Fruit fly (Drosophila melanogaster) whole organism, embryonic: ENCODE data around the gene CG7294.

Experiments
- Atf3 ChIP-seq: fragments of 200-800 bp; sonication (Bioruptor generic); optimal IDR thresholded peaks from 3 replicates; lab custom pipeline; 2016; ENCODE audit warnings: missing biosample characterization, missing genetic modification characterization
- BEAF-32 ChIP-seq: fragments of 200-800 bp; sonication (Bioruptor generic); optimal IDR thresholded peaks from 3 replicates; lab custom pipeline; 2017; ENCODE audit warnings: missing biosample characterization, missing genetic modification characterization, mild to moderate bottlenecking, moderate library complexity, missing genetic modification reagents
- CG13894 ChIP-seq: fragments of 200-800 bp; sonication (Bioruptor generic); optimal IDR thresholded peaks from 3 replicates; lab custom pipeline; 2018; ENCODE audit warnings: missing biosample characterization, mild to moderate bottlenecking, missing genetic modification characterization, moderate library complexity
- CG14014 ChIP-seq: fragments of 200-800 bp; sonication (Bioruptor generic); IDR thresholded peaks from 2 replicates; pipeline ENCODE4 v1.3.6; 2022; ENCODE audit warnings: missing biosample characterization, missing genetic modification characterization
- CG14441 ChIP-seq: fragments of 200-800 bp; sonication (Bioruptor generic); IDR thresholded peaks from 2 replicates; pipeline ENCODE4 v1.3.6; 2022; ENCODE audit warnings: missing biosample characterization, missing genetic modification characterization
- CG15696 ChIP-seq: fragments of 200-800 bp; sonication (Bioruptor generic); optimal IDR thresholded peaks from 2 replicates; lab custom pipeline; 2019; ENCODE audit warnings: missing biosample characterization, mild to moderate bottlenecking, missing genetic modification characterization, moderate library complexity
- CG17328 ChIP-seq: fragments of 200-800 bp; sonication (Bioruptor generic); IDR thresholded peaks from 2 replicates; pipeline ENCODE4 v1.3.6; 2022; ENCODE audit warnings: missing biosample characterization, missing genetic modification characterization
- CG17912 ChIP-seq: fragments of 200-800 bp; sonication (Bioruptor generic); optimal IDR thresholded peaks from 2 replicates; lab custom pipeline; 2018; ENCODE audit warnings: missing biosample characterization, mild to moderate bottlenecking, missing genetic modification characterization
- CG18011 ChIP-seq: fragments of 200-800 bp; sonication (Bioruptor generic); optimal IDR thresholded peaks from 2 replicates; lab custom pipeline; 2017; ENCODE audit warnings: missing biosample characterization, missing genetic modification characterization, mild to moderate bottlenecking, moderate library complexity, missing genotype
- CG31441 ChIP-seq: fragments of 200-800 bp; sonication (Bioruptor generic); IDR thresholded peaks from 2 replicates; pipeline ENCODE4 v1.3.6; 2022; ENCODE audit warnings: missing biosample characterization, missing genetic modification characterization
- CG32767 ChIP-seq: fragments of 200-800 bp; sonication (Bioruptor generic); IDR thresholded peaks from 2 replicates; pipeline ENCODE4 v1.3.6; 2022; ENCODE audit warnings: missing biosample characterization, missing genetic modification characterization
- CG3281 ChIP-seq: fragments of 200-800 bp; sonication (Bioruptor generic); optimal IDR thresholded peaks from 3 replicates; lab custom pipeline; 2017; ENCODE audit warnings: missing biosample characterization, mild to moderate bottlenecking, missing genetic modification characterization
- CG34224 ChIP-seq: fragments of 200-800 bp; sonication (Bioruptor generic); IDR thresholded peaks from 3 replicates; pipeline ENCODE4 v1.3.6; 2022; ENCODE audit warnings: missing biosample characterization, missing genetic modification characterization; ENCODE audit not compliant: partially characterized antibody
- CG4404 ChIP-seq: fragments of 200-800 bp; sonication (Bioruptor generic); IDR thresholded peaks from 2 replicates; pipeline ENCODE4 v1.3.6; 2022; ENCODE audit warnings: missing biosample characterization, missing genetic modification characterization
- CG4854 ChIP-seq: fragments of 200-800 bp; sonication (Bioruptor generic); optimal IDR thresholded peaks from 2 replicates; lab custom pipeline; 2016; ENCODE audit warnings: missing biosample characterization, missing genetic modification characterization, inconsistent platforms
- CG6175 ChIP-seq: fragments of 200-800 bp; sonication (Bioruptor generic); IDR thresholded peaks from 3 replicates; pipeline ENCODE4 v1.3.6; 2022; ENCODE audit warnings: missing biosample characterization, missing genetic modification characterization
- CG6272 ChIP-seq: fragments of 200-800 bp; sonication (Bioruptor generic); IDR thresholded peaks from 2 replicates; pipeline ENCODE4 v1.3.6; 2022; ENCODE audit warnings: missing biosample characterization, missing genetic modification characterization
- CG6654 ChIP-seq: fragments of 200-800 bp; sonication (Bioruptor generic); optimal IDR thresholded peaks from 2 replicates; lab custom pipeline; 2017; ENCODE audit warnings: missing biosample characterization, mild to moderate bottlenecking, missing genetic modification characterization
- CG7271 ChIP-seq: fragments of 200-800 bp; sonication (Bioruptor generic); optimal IDR thresholded peaks from 2 replicates; lab custom pipeline; 2018; ENCODE audit warnings: missing biosample characterization, mild to moderate bottlenecking, missing genetic modification characterization, moderate library complexity
- CG8765 ChIP-seq: fragments of 200-800 bp; sonication (Bioruptor generic); IDR thresholded peaks from 2 replicates; pipeline ENCODE4 v1.3.6; 2022; ENCODE audit warnings: missing biosample characterization, missing genetic modification characterization
- CG9215 ChIP-seq: fragments of 200-800 bp; sonication (Bioruptor generic); IDR thresholded peaks from 2 replicates; pipeline ENCODE4 v1.3.6; 2022; ENCODE audit warnings: missing biosample characterization, missing genetic modification characterization
- D19B ChIP-seq: fragments of 200-800 bp; sonication (Bioruptor generic); optimal IDR thresholded peaks from 2 replicates; lab custom pipeline; 2017; ENCODE audit warnings: missing biosample characterization, mild to moderate bottlenecking, missing genetic modification characterization
- Dref ChIP-seq: fragments of 200-800 bp; sonication (Bioruptor generic); IDR thresholded peaks from 2 replicates; pipeline ENCODE4 v1.3.6; 2022; ENCODE audit warnings: missing biosample characterization, missing genetic modification characterization
- E2f1 ChIP-seq: fragments of 200-800 bp; sonication (Bioruptor generic); IDR thresholded peaks from 2 replicates; pipeline ENCODE4 v1.3.6; 2022; ENCODE audit warnings: missing biosample characterization, missing genetic modification characterization
- Fer1 ChIP-seq: fragments of 200-800 bp; sonication (Bioruptor generic); optimal IDR thresholded peaks from 2 replicates; lab custom pipeline; 2017; ENCODE audit warnings: missing biosample characterization, mild to moderate bottlenecking, missing genetic modification characterization
- Gsc ChIP-seq: fragments of 200-800 bp; sonication (Bioruptor generic); IDR thresholded peaks from 2 replicates; pipeline ENCODE4 v1.3.6; 2022; ENCODE audit warnings: missing biosample characterization, missing genetic modification characterization
- H2.0 ChIP-seq: fragments of 200-800 bp; sonication (Bioruptor generic); IDR thresholded peaks from 2 replicates; pipeline ENCODE4 v1.3.6; 2022; ENCODE audit warnings: missing biosample characterization, missing genetic modification characterization
- HLH54F ChIP-seq: fragments of 200-800 bp; sonication (Bioruptor generic); optimal IDR thresholded peaks from 3 replicates; lab custom pipeline; 2016; ENCODE audit warnings: missing biosample characterization, missing genetic modification characterization
- Hr78 ChIP-seq, 2 experiments: fragments of 200-800 bp in 1 of 2; fragments of >200 bp in 1 of 2; sonication (Bioruptor generic) in 1 of 2; optimal IDR thresholded peaks; 2 replicates each; lab custom pipeline; 2017 to 2019; ENCODE audit warnings: missing biosample characterization in 2 of 2, missing genetic modification characterization in 2 of 2, mild to moderate bottlenecking in 1 of 2, moderate library complexity in 1 of 2
- Oaz ChIP-seq: fragments of 200-800 bp; sonication (Bioruptor generic); IDR thresholded peaks from 2 replicates; pipeline ENCODE4 v1.3.6; 2022; ENCODE audit warnings: missing biosample characterization, missing genetic modification characterization
- Optix ChIP-seq: fragments of 200-800 bp; sonication (Bioruptor generic); IDR thresholded peaks from 3 replicates; pipeline ENCODE4 v1.3.6; 2022; ENCODE audit warnings: missing biosample characterization, missing genetic modification characterization
- Side ChIP-seq: fragments of 200-800 bp; sonication (Bioruptor generic); optimal IDR thresholded peaks from 2 replicates; lab custom pipeline; 2016; ENCODE audit warnings: missing biosample characterization, missing genetic modification characterization
- Stat92E ChIP-seq, 3 experiments: fragments of >200 bp in 2 of 3; fragments of 200-800 bp in 1 of 3; sonication (Bioruptor generic) in 1 of 3; optimal IDR thresholded peaks; 2 replicates each; lab custom pipeline; 2017 to 2019; ENCODE audit warnings: missing biosample characterization in 3 of 3, missing genetic modification characterization in 3 of 3, mild to moderate bottlenecking in 1 of 3, moderate library complexity in 1 of 3
- br ChIP-seq: fragments of >200 bp; optimal IDR thresholded peaks from 2 replicates; lab custom pipeline; 2017
- croc ChIP-seq: fragments of 200-800 bp; sonication (Bioruptor generic); conservative IDR thresholded peaks from 3 replicates; pipeline ENCODE4 v1.3.6; 2022; ENCODE audit warnings: missing biosample characterization, missing genetic modification characterization
- crol ChIP-seq: fragments of 200-800 bp; sonication (Bioruptor generic); IDR thresholded peaks from 2 replicates; pipeline ENCODE4 v1.3.6; 2022; ENCODE audit warnings: missing biosample characterization, missing genetic modification characterization
- crp ChIP-seq, 2 experiments: fragments of 200-800 bp; sonication (Bioruptor generic); optimal IDR thresholded peaks; 2 replicates in 1 of 2; 3 replicates in 1 of 2; lab custom pipeline; 2017; ENCODE audit warnings: missing biosample characterization in 2 of 2, missing genetic modification characterization in 2 of 2, mild to moderate bottlenecking in 1 of 2, moderate library complexity in 1 of 2
- fd102C ChIP-seq: fragments of 200-800 bp; sonication (Bioruptor generic); optimal IDR thresholded peaks from 2 replicates; lab custom pipeline; 2018; ENCODE audit warnings: missing biosample characterization, mild to moderate bottlenecking, missing genetic modification characterization, moderate library complexity
- fd64A ChIP-seq: fragments of 200-800 bp; sonication (Bioruptor generic); optimal IDR thresholded peaks from 3 replicates; lab custom pipeline; 2018; ENCODE audit warnings: missing biosample characterization, mild to moderate bottlenecking, missing genetic modification characterization
- kay ChIP-seq: fragments of 200-800 bp; sonication (Bioruptor generic); optimal IDR thresholded peaks from 2 replicates; lab custom pipeline; 2016; ENCODE audit warnings: missing biosample characterization, missing genetic modification characterization
- klu ChIP-seq: fragments of 200-800 bp; sonication (Bioruptor generic); IDR thresholded peaks from 2 replicates; pipeline ENCODE4 v1.3.6; 2022; ENCODE audit warnings: missing biosample characterization, missing genetic modification characterization
- lbe ChIP-seq: fragments of 200-800 bp; sonication (Bioruptor generic); optimal IDR thresholded peaks from 2 replicates; lab custom pipeline; 2016; ENCODE audit warnings: missing biosample characterization, mild to moderate bottlenecking, missing genetic modification characterization
- pnt ChIP-seq: fragments of 200-800 bp; sonication (Bioruptor generic); optimal IDR thresholded peaks from 3 replicates; lab custom pipeline; 2016; ENCODE audit warnings: missing biosample characterization, missing genetic modification characterization
- pum ChIP-seq: fragments of 200-800 bp; sonication (Bioruptor generic); optimal IDR thresholded peaks from 2 replicates; lab custom pipeline; 2016; ENCODE audit warnings: missing biosample characterization, missing genetic modification characterization
- row ChIP-seq: fragments of 200-800 bp; sonication (Bioruptor generic); IDR thresholded peaks from 3 replicates; pipeline ENCODE4 v1.3.6; 2022; ENCODE audit warnings: missing biosample characterization, missing genetic modification characterization
- sug ChIP-seq: fragments of 200-800 bp; optimal IDR thresholded peaks from 2 replicates; lab custom pipeline; 2019; ENCODE audit warnings: missing biosample characterization, mild to moderate bottlenecking, missing genetic modification characterization, moderate library complexity
- ttk ChIP-seq: fragments of 200-800 bp; sonication (Bioruptor generic); IDR thresholded peaks from 2 replicates; pipeline ENCODE4 v2.1.2; 2022; ENCODE audit warnings: missing biosample characterization, missing genetic modification characterization
- tup ChIP-seq: fragments of 200-800 bp; sonication (Bioruptor generic); optimal IDR thresholded peaks from 2 replicates; lab custom pipeline; 2016; ENCODE audit warnings: missing biosample characterization, mild to moderate bottlenecking, missing genetic modification characterization, moderate library complexity
- tx ChIP-seq: fragments of 200-800 bp; sonication (Bioruptor generic); optimal IDR thresholded peaks from 2 replicates; lab custom pipeline; 2016; ENCODE audit warnings: missing biosample characterization, missing genetic modification characterization
- wor ChIP-seq: fragments of 200-800 bp; sonication (Bioruptor generic); IDR thresholded peaks from 2 replicates; pipeline ENCODE4 v1.3.6; 2022; ENCODE audit warnings: missing biosample characterization, missing genetic modification characterization

The CG7294 gene

DNA sequence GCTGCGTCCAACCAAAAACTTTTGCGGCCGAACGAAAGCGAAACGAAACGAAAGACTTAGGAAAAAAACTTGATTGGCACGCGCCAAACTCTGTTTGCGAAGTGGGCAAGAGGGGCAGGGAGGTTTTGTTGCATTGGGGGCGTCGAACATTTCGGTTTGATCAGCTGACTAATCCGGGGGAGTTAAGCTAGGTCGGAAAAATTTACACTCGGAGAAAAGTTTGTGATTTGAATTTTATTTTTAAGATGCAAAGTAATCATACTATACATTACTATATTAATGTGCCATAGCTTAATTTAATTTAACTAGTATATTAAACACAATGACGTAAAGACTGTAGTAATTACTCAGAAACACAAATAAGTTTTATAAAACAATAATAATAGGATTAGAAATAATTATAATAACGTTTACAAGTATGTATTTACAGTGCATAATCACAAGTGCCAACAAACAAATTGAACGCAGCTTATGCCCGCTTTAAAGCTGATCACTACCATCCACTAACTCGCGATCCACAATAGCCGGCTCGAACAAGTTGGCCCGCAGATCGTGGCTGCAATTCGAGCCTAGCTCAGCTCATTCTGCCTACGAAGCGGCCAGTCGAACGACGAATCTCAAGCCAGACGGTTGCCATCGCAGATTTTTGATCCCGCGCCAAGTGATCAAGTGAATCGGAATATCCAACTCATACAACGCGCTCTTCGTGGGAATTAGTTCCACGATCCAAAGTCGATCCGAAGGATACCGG is 27.4 kb downstream of the CG7294 start, which contains the start of gene CG31871 (continued):
- TF ChIP-seq pum (GFP tag; lab: Kevin White, UChicago) (no peak), CG6175 (GFP tag; lab: Robert Waterston, UW) (peak; percentile 52; the same call in 1 of the 3 replicates), CG15696 (tag; lab: Kevin White, UChicago) (peak; percentile 16), CG8765 (no peak), croc (GFP tag; lab: Robert Waterston, UW) (peak; percentile 65), CG9215 (GFP tag; lab: Robert Waterston, UW) (peak; percentile 53), Gsc (no peak), fd64A (no peak), kay (GFP tag; lab: Kevin White, UChicago) (no peak), tup (no peak), crol (GFP tag; lab: Robert Waterston, UW) (peak; percentile 55; the same call in 1 of the 2 replicates), CG31441 (peak; percentile 90), CG7271 (tag; lab: Kevin White, UChicago) (no peak), Atf3 (GFP tag; lab: Kevin White, UChicago) (no peak), row (peak; percentile 75), Dref (GFP tag; lab: Robert Waterston, UW) (no peak), wor (GFP tag; lab: Robert Waterston, UW) (peak; percentile 68), fd102C (GFP tag; lab: Kevin White, UChicago) (no peak), CG14014 (GFP tag; lab: Robert Waterston, UW) (peak; percentile 61), CG17328 (GFP tag; lab: Robert Waterston, UW) (peak; percentile 73), CG14441 (GFP tag; lab: Robert Waterston, UW) (peak; percentile 71), CG6654 (GFP tag; lab: Kevin White, UChicago) (peak; percentile 17), ttk (GFP tag; lab: Robert Waterston, UW) (peak; percentile 77), pnt (GFP tag; lab: Kevin White, UChicago) (no peak), CG6272 (GFP tag; lab: Robert Waterston, UW) (peak; percentile 16; the same call in 1 of the 2 replicates), HLH54F (GFP tag; lab: Kevin White, UChicago) (no peak), CG18011 (GFP tag; lab: Kevin White, UChicago) (peak; percentile 3), CG13894 (no peak), tx (GFP tag; lab: Kevin White, UChicago) (no peak), CG4854 (no peak), br (lab: Kevin White, UChicago) (no peak), crp (GFP tag; optimal IDR thresholded peaks at IDR 0.05; lab: Kevin White, UChicago) (peak in 1 of 2 experiments; percentile 61), sug (tag; lab: Kevin White, UChicago) (no peak), lbe (GFP tag; lab: Kevin White, UChicago) (no peak), BEAF-32 (no peak), CG17912 (no peak), H2.0 (GFP tag; lab: Robert Waterston, UW) (peak; percentile 62), Side (GFP tag; lab: Kevin White, UChicago) (no peak), D19B (no peak), Stat92E (GFP tag; optimal IDR thresholded peaks at IDR 0.05; lab: Kevin White, UChicago) (no peak), Oaz (GFP tag; lab: Robert Waterston, UW) (peak; percentile 40; the same call in 1 of the 2 replicates), CG34224 (GFP tag; lab: Robert Waterston, UW) (no peak), Hr78 (GFP tag; optimal IDR thresholded peaks at IDR 0.05; lab: Kevin White, UChicago) (peak in 1 of 2 experiments; percentile 48), CG4404 (GFP tag; lab: Robert Waterston, UW) (no peak), E2f1 (GFP tag; lab: Robert Waterston, UW) (peak; percentile 67), Fer1 (GFP tag; lab: Kevin White, UChicago) (no peak), Optix (GFP tag; lab: Robert Waterston, UW) (no peak), CG32767 (GFP tag; lab: Robert Waterston, UW) (peak; percentile 58; the same call in 1 of the 2 replicates), klu (GFP tag; lab: Robert Waterston, UW) (peak; percentile 92), CG3281 (GFP tag; lab: Kevin White, UChicago) (peak; percentile 56)
